Worm (Caenorhabditis elegans) whole organism, L4 larva: ENCODE measurements around the gene letm-1.

ENCODE experiments used
- Y105C5A.15 ChIP-seq: fragments of 200-800 bp; sonication (Bioruptor generic); IDR thresholded peaks from 2 replicates; pipeline ENCODE4 v1.3.6; 2022; ENCODE audit warnings: missing genetic modification characterization, missing compliant biosample characterization
- ZK337.2 ChIP-seq: fragments of 200-800 bp; sonication (Bioruptor generic); IDR thresholded peaks from 2 replicates; pipeline ENCODE4 v1.3.6; 2022; ENCODE audit warnings: missing genetic modification reagents, missing genetic modification characterization, missing compliant biosample characterization
- ZK546.5 ChIP-seq, 2 experiments: sonication (generic microtip); optimal IDR thresholded peaks; 2 replicates each; lab custom pipeline; 2017; ENCODE audit warnings: missing biosample characterization in 2 of 2, missing genetic modification characterization in 2 of 2
- aha-1 ChIP-seq: fragments of 150-350 bp; peaks from one replicate; lab custom pipeline; 2014; ENCODE audit warnings: missing biosample characterization, missing genetic modification characterization
- aly-2 ChIP-seq: sonication (generic microtip); optimal IDR thresholded peaks from 2 replicates; lab custom pipeline; 2018; ENCODE audit warnings: missing biosample characterization, missing genetic modification characterization
- ama-1 ChIP-seq: fragments of 150-350 bp; optimal IDR thresholded peaks from 2 replicates; lab custom pipeline; 2014; ENCODE audit warnings: inconsistent platforms, mixed read lengths
- ceh-20 ChIP-seq: fragments of 200-800 bp; sonication (Bioruptor generic); IDR thresholded peaks from 2 replicates; pipeline ENCODE4 v1.3.6; 2022; ENCODE audit warnings: missing genetic modification reagents, missing genetic modification characterization, missing compliant biosample characterization
- ceh-28 ChIP-seq: fragments of 150-350 bp; optimal IDR thresholded peaks from 2 replicates; lab custom pipeline; 2014; ENCODE audit warnings: missing biosample characterization, missing genetic modification reagents, missing genetic modification characterization
- ceh-82 ChIP-seq: sonication (generic microtip); optimal IDR thresholded peaks from 2 replicates; lab custom pipeline; 2017; ENCODE audit warnings: missing biosample characterization, missing genetic modification characterization
- cey-2 ChIP-seq: sonication (generic microtip); optimal IDR thresholded peaks from 3 replicates; lab custom pipeline; 2017; ENCODE audit warnings: missing genetic modification characterization, mild to moderate bottlenecking, missing compliant biosample characterization, antibody characterized with exemption, borderline replicate concordance; ENCODE audit not compliant: insufficient read depth
- daf-16 ChIP-seq, 3 experiments: sonication (generic microtip); optimal IDR thresholded peaks; 2 replicates each; lab custom pipeline; 2016 to 2017; ENCODE audit warnings: missing genetic modification characterization in 3 of 3, missing genetic modification reagents in 3 of 3, mild to moderate bottlenecking in 2 of 3, missing compliant biosample characterization in 2 of 3, missing biosample characterization in 1 of 3, moderate library complexity in 1 of 3
- daf-19 ChIP-seq: fragments of 200-800 bp; sonication (Bioruptor generic); conservative IDR thresholded peaks from 2 replicates; pipeline ENCODE4 v1.3.6; 2022; ENCODE audit warnings: missing genetic modification characterization, missing compliant biosample characterization
- dpl-1 ChIP-seq: fragments of 150-350 bp; optimal IDR thresholded peaks from 2 replicates; lab custom pipeline; 2014; ENCODE audit warnings: missing biosample characterization, missing genetic modification reagents, missing genetic modification characterization
- dve-1 ChIP-seq: sonication (generic microtip); optimal IDR thresholded peaks from 2 replicates; lab custom pipeline; 2017; ENCODE audit warnings: antibody characterized with exemption, mild to moderate bottlenecking, missing genetic modification characterization, missing compliant biosample characterization; ENCODE audit not compliant: insufficient read depth
- egl-43 ChIP-seq: fragments of 200-800 bp; sonication (Bioruptor generic); IDR thresholded peaks from 2 replicates; pipeline ENCODE4 v1.3.6; 2022; ENCODE audit warnings: missing genetic modification reagents, missing genetic modification characterization, missing compliant biosample characterization
- fkh-10 ChIP-seq: fragments of 150-350 bp; optimal IDR thresholded peaks from 2 replicates; lab custom pipeline; 2014; ENCODE audit warnings: missing biosample characterization, missing genetic modification reagents, missing genetic modification characterization
- hlh-30 ChIP-seq: sonication (generic microtip); optimal IDR thresholded peaks from 2 replicates; lab custom pipeline; 2017; ENCODE audit warnings: antibody characterized with exemption, mild to moderate bottlenecking, missing genetic modification characterization, missing compliant biosample characterization; ENCODE audit not compliant: insufficient read depth
- hmg-1.1 ChIP-seq: fragments of 200-800 bp; sonication (Bioruptor generic); IDR thresholded peaks from 2 replicates; pipeline ENCODE4 v1.3.6; 2022; ENCODE audit warnings: missing genetic modification reagents, missing genetic modification characterization, missing compliant biosample characterization
- lin-1 ChIP-seq: fragments of 200-800 bp; sonication (Bioruptor generic); IDR thresholded peaks from 2 replicates; pipeline ENCODE4 v1.3.6; 2022; ENCODE audit warnings: missing genetic modification reagents, missing genetic modification characterization, missing compliant biosample characterization
- lin-15B ChIP-seq: fragments of 150-350 bp; sonication (generic microtip); optimal IDR thresholded peaks from 3 replicates; lab custom pipeline; 2014; ENCODE audit warnings: missing biosample characterization, missing genetic modification characterization
- lin-29 ChIP-seq: fragments of 200-800 bp; sonication (Bioruptor generic); IDR thresholded peaks from 2 replicates; pipeline ENCODE4 v1.3.6; 2022; ENCODE audit warnings: missing genetic modification reagents, missing genetic modification characterization, missing compliant biosample characterization
- mes-2 ChIP-seq: sonication (generic microtip); optimal IDR thresholded peaks from 2 replicates; lab custom pipeline; 2016; ENCODE audit warnings: missing genotype, mild to moderate bottlenecking, missing genetic modification characterization, missing compliant biosample characterization; ENCODE audit not compliant: poor library complexity, severe bottlenecking
- mxl-3 ChIP-seq: fragments of 200-800 bp; sonication (Bioruptor generic); optimal IDR thresholded peaks from 2 replicates; lab custom pipeline; 2018; ENCODE audit warnings: mild to moderate bottlenecking, missing genetic modification characterization, missing compliant biosample characterization
- nhr-10 ChIP-seq: fragments of 150-350 bp; optimal IDR thresholded peaks from 2 replicates; lab custom pipeline; 2014; ENCODE audit warnings: missing biosample characterization, missing genetic modification characterization
- nhr-11 ChIP-seq: fragments of 150-350 bp; optimal IDR thresholded peaks from 2 replicates; lab custom pipeline; 2014; ENCODE audit warnings: missing biosample characterization, missing genetic modification characterization
- nhr-25 ChIP-seq: sonication (generic microtip); optimal IDR thresholded peaks from 2 replicates; lab custom pipeline; 2017; ENCODE audit warnings: missing genetic modification characterization, mild to moderate bottlenecking, missing compliant biosample characterization, antibody characterized with exemption, moderate library complexity, borderline replicate concordance; ENCODE audit not compliant: insufficient read depth
- nhr-28 ChIP-seq: fragments of 150-350 bp; optimal IDR thresholded peaks from 2 replicates; lab custom pipeline; 2014; ENCODE audit warnings: missing biosample characterization, missing genetic modification characterization
- nhr-41 ChIP-seq: fragments of 200-800 bp; sonication (Bioruptor generic); IDR thresholded peaks from 2 replicates; pipeline ENCODE4 v1.3.6; 2022; ENCODE audit warnings: missing genetic modification reagents, missing genetic modification characterization, missing compliant biosample characterization
- nhr-76 ChIP-seq: fragments of 150-350 bp; optimal IDR thresholded peaks from 2 replicates; lab custom pipeline; 2014; ENCODE audit warnings: missing biosample characterization, missing genetic modification characterization
- nhr-77 ChIP-seq: fragments of 150-350 bp; optimal IDR thresholded peaks from 2 replicates; lab custom pipeline; 2014; ENCODE audit warnings: missing biosample characterization, missing genetic modification characterization
- saeg-2 ChIP-seq: fragments of 200-800 bp; sonication (Bioruptor generic); IDR thresholded peaks from 2 replicates; pipeline ENCODE4 v1.3.6; 2022; ENCODE audit warnings: missing genetic modification reagents, missing genetic modification characterization, missing compliant biosample characterization
- skn-1 ChIP-seq: fragments of 150-350 bp; optimal IDR thresholded peaks from 2 replicates; lab custom pipeline; 2014; ENCODE audit warnings: missing biosample characterization, missing genetic modification characterization
- snpc-1.2 ChIP-seq: fragments of 200-800 bp; sonication (Bioruptor generic); IDR thresholded peaks from 2 replicates; pipeline ENCODE4 v1.3.6; 2022; ENCODE audit warnings: missing genetic modification reagents, missing genetic modification characterization, missing compliant biosample characterization
- snpc-4 ChIP-seq: fragments of 150-350 bp; optimal IDR thresholded peaks from 2 replicates; lab custom pipeline; 2014; ENCODE audit warnings: missing biosample characterization, missing genetic modification characterization
- tag-97 ChIP-seq: fragments of 200-800 bp; sonication (Bioruptor generic); IDR thresholded peaks from 2 replicates; pipeline ENCODE4 v1.3.6; 2022; ENCODE audit warnings: missing genetic modification characterization, missing compliant biosample characterization
- tra-1 ChIP-seq: fragments of 200-800 bp; sonication (Bioruptor generic); IDR thresholded peaks from 2 replicates; pipeline ENCODE4 v1.3.6; 2022; ENCODE audit warnings: missing genetic modification reagents, missing genetic modification characterization, missing compliant biosample characterization
- unc-62 ChIP-seq, 3 experiments: fragments of 150-350 bp in 1 of 3; sonication (generic microtip); optimal IDR thresholded peaks in 2 of 3; peaks in 1 of 3; 1 replicate in 1 of 3; 2 replicates in 2 of 3; lab custom pipeline; 2014 to 2017; ENCODE audit warnings: missing biosample characterization in 3 of 3, missing genetic modification characterization in 3 of 3, missing genetic modification reagents in 3 of 3, missing genotype in 1 of 3
- vab-7 ChIP-seq: fragments of 200-800 bp; sonication (Bioruptor generic); IDR thresholded peaks from 2 replicates; pipeline ENCODE4 v1.3.6; 2022; ENCODE audit warnings: missing genetic modification reagents, missing genetic modification characterization, missing compliant biosample characterization
- zfp-3 ChIP-seq: fragments of 200-800 bp; sonication (Bioruptor generic); conservative IDR thresholded peaks from 2 replicates; pipeline ENCODE4 v1.3.6; 2022; ENCODE audit warnings: missing genetic modification reagents, missing genetic modification characterization, missing compliant biosample characterization
- zip-11 ChIP-seq: fragments of 200-800 bp; sonication (Bioruptor generic); IDR thresholded peaks from 2 replicates; pipeline ENCODE4 v1.3.6; 2022; ENCODE audit warnings: missing genetic modification characterization, missing compliant biosample characterization
- ztf-7 ChIP-seq: fragments of 150-350 bp; optimal IDR thresholded peaks from 2 replicates; lab custom pipeline; 2014; ENCODE audit warnings: missing biosample characterization, missing genetic modification characterization

The letm-1 gene

DNA sequence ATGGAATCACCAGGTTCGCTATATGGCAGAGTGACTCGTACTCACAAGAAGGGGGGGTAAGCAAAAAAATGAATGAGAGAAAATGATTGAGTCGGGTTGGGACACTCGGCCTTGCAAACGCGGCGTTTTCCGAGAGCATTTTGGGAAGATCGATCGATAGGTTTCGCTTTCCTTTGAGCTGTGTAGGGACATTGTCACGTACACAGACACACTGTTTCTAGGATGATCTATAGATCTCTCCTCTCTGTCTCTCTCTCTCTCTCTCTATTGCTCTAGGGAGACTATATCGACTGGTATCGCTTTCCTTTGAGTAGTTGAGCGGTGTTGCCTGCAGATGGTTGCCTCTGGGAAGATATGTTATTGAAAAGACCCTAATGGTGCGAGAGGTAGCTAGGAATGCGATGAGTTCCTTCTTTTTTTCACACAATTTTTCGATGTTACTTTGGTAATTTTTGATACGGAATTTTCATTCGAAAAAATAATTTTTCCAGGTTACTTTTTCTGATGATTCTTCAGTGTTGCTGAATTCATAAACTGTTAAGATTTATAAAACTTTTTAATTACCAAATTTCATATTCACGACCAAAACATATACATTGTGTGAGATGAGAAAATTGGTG lies 11.2 kb upstream of the letm-1 start, which contains the start of gene H37A05.4 (continued):
- TF ChIP-seq mxl-3 (GFP tag; lab: Kevin White, UChicago): peak; percentile 5
- no peak for TF ChIP-seq ZK546.5 (tag; optimal IDR thresholded peaks at IDR 0.05; lab: Kevin White, UChicago)
- TF ChIP-seq nhr-28: peak; percentile 9
- no peak for TF ChIP-seq dpl-1 (GFP tag; lab: Kevin White, UChicago)
- no peak for TF ChIP-seq ceh-28
- TF ChIP-seq tra-1: no peak
- TF ChIP-seq lin-1 (GFP tag; lab: Robert Waterston, UW): 0 out of 2 replicates have a peak, but pooled peaks have one; percentile 22
- TF ChIP-seq ceh-20 (GFP tag; lab: Robert Waterston, UW): peak; percentile 60; the same call in 1 of the 2 replicates
- TF ChIP-seq snpc-1.2: no peak
- no peak for TF ChIP-seq zip-11 (GFP tag; lab: Robert Waterston, UW)
- peak; percentile 16; the same call in 1 of the 2 replicates for TF ChIP-seq nhr-41
- TF ChIP-seq nhr-77 (tag; lab: Kevin White, UChicago): no peak
- no peak for TF ChIP-seq ZK337.2 (GFP tag; lab: Robert Waterston, UW)
- TF ChIP-seq daf-16 (GFP tag; optimal IDR thresholded peaks at IDR 0.05; lab: Kevin White, UChicago): no peak
- no peak for TF ChIP-seq daf-16 (tag; optimal IDR thresholded peaks at IDR 0.05; lab: Kevin White, UChicago)
- TF ChIP-seq nhr-25 (tag; lab: Kevin White, UChicago): no peak
- TF ChIP-seq lin-15B (tag; lab: Kevin White, UChicago): no peak
- no peak for TF ChIP-seq ztf-7 (tag; lab: Kevin White, UChicago)
- TF ChIP-seq lin-29: no peak
- no peak for TF ChIP-seq cey-2
- peak; percentile 38 for TF ChIP-seq mes-2 (tag; lab: Kevin White, UChicago)
- no peak for TF ChIP-seq daf-19
- TF ChIP-seq skn-1: no peak
- no peak for TF ChIP-seq fkh-10 (GFP tag; lab: Kevin White, UChicago)
- TF ChIP-seq ceh-82 (tag; lab: Kevin White, UChicago): no peak
- TF ChIP-seq ama-1 (lab: Kevin White, UChicago): peak; percentile 68
- TF ChIP-seq vab-7 (GFP tag; lab: Robert Waterston, UW): no peak; the same call in none of the 2 replicates
- no peak for TF ChIP-seq hlh-30 (tag; lab: Kevin White, UChicago)

ce11 chrV:13650800-13651199 lies 10.3 kb upstream of the letm-1 start:
- TF ChIP-seq ZK546.5 (tag; optimal IDR thresholded peaks at IDR 0.05; lab: Kevin White, UChicago): no peak
- TF ChIP-seq mes-2 (tag; lab: Kevin White, UChicago): no peak
- TF ChIP-seq tag-97: no peak
- no peak for TF ChIP-seq zip-11 (GFP tag; lab: Robert Waterston, UW)
- TF ChIP-seq ceh-20 (GFP tag; lab: Robert Waterston, UW): no peak
- TF ChIP-seq zfp-3: 0 out of 2 replicates have a peak, but pooled peaks have one; percentile 10
- no peak for TF ChIP-seq snpc-4 (tag; lab: Kevin White, UChicago)
- no peak for TF ChIP-seq nhr-76 (tag; lab: Kevin White, UChicago)
- TF ChIP-seq egl-43 (GFP tag; lab: Robert Waterston, UW): no peak
- no peak for TF ChIP-seq nhr-10 (tag; lab: Kevin White, UChicago)
- TF ChIP-seq aly-2: no peak
- TF ChIP-seq Y105C5A.15 (GFP tag; lab: Robert Waterston, UW): no peak
- no peak for TF ChIP-seq dve-1 (tag; lab: Kevin White, UChicago)
- no peak for TF ChIP-seq aha-1 (tag; lab: Kevin White, UChicago)
- TF ChIP-seq hmg-1.1 (GFP tag; lab: Robert Waterston, UW): 0 out of 2 replicates have a peak, but pooled peaks have one; percentile 11
- TF ChIP-seq saeg-2 (GFP tag; lab: Robert Waterston, UW): no peak
- TF ChIP-seq unc-62 (GFP tag; optimal IDR thresholded peaks at IDR 0.05 in 1 of 2; lab: Kevin White, UChicago): peak in 1 of 2 experiments; percentile 96
- no peak for TF ChIP-seq unc-62 (tag; optimal IDR thresholded peaks at IDR 0.05; lab: Kevin White, UChicago)
- TF ChIP-seq ama-1 (lab: Kevin White, UChicago): no peak
- no peak for TF ChIP-seq nhr-11 (tag; lab: Kevin White, UChicago)
- TF ChIP-seq, all 104 proteins: peak for 3
